Worm (Caenorhabditis elegans): Measurements from ENCODE around the gene C43C3.4.

C43C3.4 gene

ce11 chrX:9674799-9675198, at the start of gene C43C3.4:
Gene C43C3.4 (minus strand): TSS chrX:9674899.
- no peak for TF ChIP-seq unc-62 (GFP tag; optimal IDR thresholded peaks at IDR 0.05)

- no peak for TF ChIP-seq unc-62 (GFP tag; optimal IDR thresholded peaks at IDR 0.05)
These were observed 44.4 kb upstream of the C43C3.4 start for ce11 chrX:9719070-9719469.

ce11 chrX:9717265-9717664, 42.6 kb upstream of the C43C3.4 start, which contains the start of gene him-4:
Gene him-4 (plus strand): TSS chrX:9717565.
- no peak for TF ChIP-seq unc-62 (GFP tag; optimal IDR thresholded peaks at IDR 0.05)

- TF ChIP-seq unc-62 (GFP tag; optimal IDR thresholded peaks at IDR 0.05) = no peak
These were observed 38.9 kb upstream of the C43C3.4 start, which contains the start of gene F15G9.2 for ce11 chrX:9713613-9714012. Gene F15G9.2 (minus strand): TSS chrX:9713713.

ce11 chrX:9709462-9709861, 34.8 kb upstream of the C43C3.4 start, which contains the start of gene F15G9.6:
Gene F15G9.6 (plus strand): TSS chrX:9709762.
- no peak for TF ChIP-seq unc-62 (GFP tag; optimal IDR thresholded peaks at IDR 0.05)

ce11 chrX:9706084-9706483, 31.4 kb upstream of the C43C3.4 start, which contains the start of gene F15G9.1:
Gene F15G9.1 (plus strand): TSS chrX:9706384.
- no peak for TF ChIP-seq unc-62 (GFP tag; optimal IDR thresholded peaks at IDR 0.05)

ce11 chrX:9705257-9706035, 30.7 kb upstream of the C43C3.4 start:
- no peak for TF ChIP-seq unc-62 (GFP tag; optimal IDR thresholded peaks at IDR 0.05)

ce11 chrX:9702790-9703189, 28.1 kb upstream of the C43C3.4 start:
- no peak for TF ChIP-seq unc-62 (GFP tag; optimal IDR thresholded peaks at IDR 0.05)

ce11 chrX:9698359-9698758, 23.7 kb upstream of the C43C3.4 start, which contains the start of gene dyf-7:
Gene dyf-7 (plus strand): TSS chrX:9698659.
- TF ChIP-seq unc-62 (GFP tag; optimal IDR thresholded peaks at IDR 0.05) = no peak

ce11 chrX:9697655-9698054, 23.0 kb upstream of the C43C3.4 start:
- TF ChIP-seq unc-62 (GFP tag; optimal IDR thresholded peaks at IDR 0.05) = no peak

- TF ChIP-seq unc-62 (GFP tag; optimal IDR thresholded peaks at IDR 0.05) = no peak
These were observed 15.7 kb upstream of the C43C3.4 start, which contains the start of gene npr-18 for ce11 chrX:9690445-9690844. Gene npr-18 (plus strand): TSS chrX:9690745.

ce11 chrX:9687264-9687663, 12.6 kb upstream of the C43C3.4 start:
- TF ChIP-seq unc-62 (GFP tag; optimal IDR thresholded peaks at IDR 0.05) = no peak

- no peak for TF ChIP-seq unc-62 (GFP tag; optimal IDR thresholded peaks at IDR 0.05)
These were observed 5.5 kb upstream of the C43C3.4 start, which contains the start of gene ifp-1 for ce11 chrX:9680119-9680682. Gene ifp-1 (minus strand): TSS chrX:9680169.

- no peak for TF ChIP-seq unc-62 (GFP tag; optimal IDR thresholded peaks at IDR 0.05)
These were observed 4.7 kb upstream of the C43C3.4 start for ce11 chrX:9679427-9679826.

ce11 chrX:9677927-9678326, 3.2 kb upstream of the C43C3.4 start:
- no peak for TF ChIP-seq unc-62 (GFP tag; optimal IDR thresholded peaks at IDR 0.05)

- no peak for TF ChIP-seq unc-62 (GFP tag; optimal IDR thresholded peaks at IDR 0.05)
These were observed 2.2 kb upstream of the C43C3.4 start for ce11 chrX:9676788-9677454.

Data from whole organism, dauer.